Worm (Caenorhabditis elegans) whole organism, L3 larva: Measurements from ENCODE around the gene clec-177.

Experiments
- ceh-28 ChIP-seq: fragments of 150-350 bp; optimal IDR thresholded peaks from 2 replicates; lab custom pipeline; 2014; ENCODE audit warnings: missing biosample characterization, missing genetic modification reagents, missing genetic modification characterization
- nhr-23 ChIP-seq: fragments of 150-350 bp; optimal IDR thresholded peaks from 2 replicates; lab custom pipeline; 2014; ENCODE audit warnings: missing biosample characterization, missing genetic modification reagents, missing genetic modification characterization
- nhr-237 ChIP-seq: fragments of 150-350 bp; optimal IDR thresholded peaks from 2 replicates; lab custom pipeline; 2014; ENCODE audit warnings: missing biosample characterization, missing genetic modification characterization
- zag-1 ChIP-seq: fragments of 150-350 bp; optimal IDR thresholded peaks from 2 replicates; lab custom pipeline; 2014; ENCODE audit warnings: missing biosample characterization, missing genetic modification characterization

- TF ChIP-seq ceh-28 (tag; lab: Kevin White, UChicago) (no peak), zag-1 (tag; lab: Kevin White, UChicago) (no peak), nhr-237 (tag; lab: Kevin White, UChicago) (no peak), nhr-23 (tag; lab: Kevin White, UChicago) (no peak)
Observed at ce11 chrIV:4941681-4942080, 44.7 kb upstream of the clec-177 start, which contains the start of gene Y9C9A.5.
